Worm (Caenorhabditis elegans): ENCODE results near the gene R02D5.1.

DNA sequence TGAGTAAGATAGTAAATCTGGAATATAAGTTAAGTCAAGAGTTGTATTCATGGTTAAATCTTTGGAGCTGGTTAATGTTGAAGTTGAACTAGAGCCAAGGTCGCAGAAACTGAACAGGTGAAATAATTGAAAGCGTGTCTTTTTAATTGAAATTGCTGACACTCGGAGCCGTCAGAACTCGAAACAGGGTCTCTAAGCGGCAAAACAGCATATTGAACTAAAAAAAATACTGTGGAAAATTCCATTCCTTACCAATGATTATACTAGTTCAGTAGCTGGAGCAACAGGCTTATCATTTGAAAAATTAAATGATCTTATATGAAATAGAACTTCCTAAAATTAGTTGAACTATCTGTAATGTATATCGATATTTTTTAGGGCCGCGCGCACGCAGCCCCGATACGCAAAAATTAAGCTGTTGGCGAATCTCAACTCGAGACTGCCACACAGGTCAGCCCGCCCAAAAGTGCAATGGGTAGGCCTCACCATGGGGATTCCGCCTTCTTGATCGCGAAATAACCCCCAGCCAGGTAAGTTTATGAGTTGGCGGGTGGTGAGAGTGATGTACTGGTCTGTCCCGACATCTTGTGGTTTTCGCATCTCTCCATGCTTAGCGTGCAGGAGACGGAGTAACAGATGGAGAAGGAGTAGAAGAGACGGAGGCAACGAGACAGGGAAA, 39.7 kb upstream of the R02D5.1 start, which contains the start of gene srz-97:
- no peak for TF ChIP-seq unc-86 (tag; optimal IDR thresholded peaks at IDR 0.05)
- no peak for TF ChIP-seq pha-4 (tag; optimal IDR thresholded peaks at IDR 0.05)
- TF ChIP-seq fkh-6 (tag; optimal IDR thresholded peaks at IDR 0.05): no peak
- no peak for TF ChIP-seq sox-4 (tag; optimal IDR thresholded peaks at IDR 0.05)
- TF ChIP-seq ahr-1 (tag; optimal IDR thresholded peaks at IDR 0.05): no peak
- no peak for TF ChIP-seq nhr-11 (tag; optimal IDR thresholded peaks at IDR 0.05)

Measured in whole organism, late embryonic.